Fruit fly (Drosophila melanogaster): ENCODE data around the gene NijA.

NijA gene

DNA sequence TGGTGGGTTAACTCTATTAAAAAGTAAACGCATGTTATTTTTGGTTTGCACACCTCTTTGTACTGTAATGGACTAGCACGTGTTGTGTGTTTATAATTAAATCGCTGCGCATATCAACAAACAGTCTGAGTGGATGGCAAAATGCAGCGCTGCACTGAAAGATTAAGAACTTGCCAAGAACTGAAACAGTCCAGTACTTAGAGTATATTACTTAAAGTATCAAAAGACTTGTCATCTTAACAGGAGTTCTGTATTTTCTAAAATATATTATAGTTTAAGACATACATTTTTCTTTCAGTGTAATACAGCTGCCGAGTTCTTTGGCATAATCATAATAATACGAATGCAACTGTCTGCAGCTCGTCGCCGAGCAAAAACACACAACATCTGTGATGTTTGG is 48.2 kb downstream of the NijA start (continued):
- peak; percentile 12 for TF ChIP-seq CG6276 (GFP tag; optimal IDR thresholded peaks at IDR 0.05)
- no peak for TF ChIP-seq Blimp-1 (GFP tag; optimal IDR thresholded peaks at IDR 0.05)
- TF ChIP-seq spab (GFP tag; optimal IDR thresholded peaks at IDR 0.05), result no peak
- peak; percentile 9 for TF ChIP-seq CG10631 (GFP tag; optimal IDR thresholded peaks at IDR 0.05)
- no peak for TF ChIP-seq esn (GFP tag; optimal IDR thresholded peaks at IDR 0.05)
- TF ChIP-seq CG31627 (GFP tag; optimal IDR thresholded peaks at IDR 0.05), result peak; percentile 6
- peak in 1 of 2 experiments; percentile 11 for TF ChIP-seq ss (GFP tag; optimal IDR thresholded peaks at IDR 0.05)
- peak; percentile 5 for TF ChIP-seq CG6792 (GFP tag; optimal IDR thresholded peaks at IDR 0.05)
- peak; percentile 22 for TF ChIP-seq CG10669 (GFP tag; optimal IDR thresholded peaks at IDR 0.05)
- no peak for TF ChIP-seq Sox102F (GFP tag; optimal IDR thresholded peaks at IDR 0.05)
- TF ChIP-seq CG11762 (GFP tag; optimal IDR thresholded peaks at IDR 0.05; ENCODE audit: insufficient read depth), result no peak

DNA sequence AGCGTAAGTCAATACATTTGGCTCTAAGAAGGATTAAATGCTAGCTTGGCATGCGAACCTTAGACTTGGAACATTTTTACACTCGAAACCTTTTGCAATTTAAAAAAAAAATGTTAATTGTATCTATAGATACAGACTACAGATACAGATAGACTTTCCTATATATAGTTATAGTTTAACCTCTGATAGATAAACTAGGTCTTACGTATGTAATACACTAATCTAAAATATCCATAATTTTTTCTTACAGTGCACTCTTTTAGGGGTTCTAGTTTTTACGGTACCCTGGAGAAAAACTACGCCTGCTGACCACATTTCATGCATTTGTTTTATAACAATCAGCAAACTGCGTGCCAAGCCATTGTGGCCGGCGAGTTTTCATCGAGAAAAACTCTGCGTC is 49.5 kb downstream of the NijA start:
- TF ChIP-seq svp (GFP tag) (no peak), CG8119 (GFP tag; IDR thresholded peaks at IDR 0.05) (peak; percentile 58; the same call in 2 of the 3 replicates), CG15336 (GFP tag; IDR thresholded peaks at IDR 0.05) (peak; percentile 54), Eip78C (GFP tag) (peak; percentile 27), eg (GFP tag; IDR thresholded peaks at IDR 0.05) (0 out of 3 replicates have a peak, but pooled peaks have one; percentile 14), CG32006 (GFP tag; optimal IDR thresholded peaks at IDR 0.05) (peak; percentile 14)

DNA sequence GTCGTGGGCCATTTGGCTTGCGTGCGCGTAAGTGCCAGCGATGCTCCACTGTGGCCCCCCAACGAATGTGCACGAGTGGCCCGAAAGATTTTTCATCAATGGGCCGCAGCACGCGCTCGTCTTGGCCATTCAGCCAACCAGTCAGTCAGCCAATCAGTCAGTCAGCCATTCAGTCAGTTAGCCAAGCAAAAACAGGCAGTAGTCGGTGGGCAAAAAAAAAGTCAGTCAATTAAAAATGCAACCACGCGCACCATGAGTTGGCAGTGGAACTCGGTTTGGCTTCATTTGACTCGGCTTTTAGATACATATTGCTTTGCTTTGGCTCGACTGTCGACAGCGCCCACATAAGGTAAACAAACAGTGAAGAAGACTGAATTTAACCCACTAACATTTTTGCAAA is 50.7 kb downstream of the NijA start:
- TF ChIP-seq Eip78C (GFP tag) (peak; percentile 21), Gug (GFP tag; IDR thresholded peaks at IDR 0.05) (no peak), CG16779 (tag; optimal IDR thresholded peaks at IDR 0.05) (no peak), achi (GFP tag; optimal IDR thresholded peaks at IDR 0.05) (no peak), ss (GFP tag; optimal IDR thresholded peaks at IDR 0.05) (peak in 1 of 2 experiments; percentile 80), Lpt (GFP tag; optimal IDR thresholded peaks at IDR 0.05) (no peak), eg (GFP tag; IDR thresholded peaks at IDR 0.05) (0 out of 3 replicates have a peak, but pooled peaks have one; percentile 27)
